Worm (Caenorhabditis elegans) whole organism, midembryonic: ENCODE data around the gene nhr-3.

ENCODE experiments used
- T22C8.4 ChIP-seq: fragments of 200-800 bp; sonication (Bioruptor generic); IDR thresholded peaks from 2 replicates; pipeline ENCODE4 v1.3.6; 2022; ENCODE audit warnings: missing genetic modification characterization, missing compliant biosample characterization
- cog-1 ChIP-seq: sonication (generic microtip); optimal IDR thresholded peaks from 2 replicates; lab custom pipeline; 2016; ENCODE audit warnings: missing genetic modification characterization, missing compliant biosample characterization
- flt-1 ChIP-seq: fragments of 200-800 bp; sonication (Bioruptor generic); IDR thresholded peaks from 2 replicates; pipeline ENCODE4 v1.3.6; 2022; ENCODE audit warnings: missing genetic modification characterization, missing compliant biosample characterization
- klf-2 ChIP-seq: fragments of 200-800 bp; sonication (Bioruptor generic); conservative IDR thresholded peaks from 2 replicates; pipeline ENCODE4 v1.3.6; 2022; ENCODE audit warnings: missing genetic modification reagents, missing genetic modification characterization, missing compliant biosample characterization
- med-1 ChIP-seq: sonication (generic microtip); optimal IDR thresholded peaks from 2 replicates; lab custom pipeline; 2017; ENCODE audit warnings: missing genetic modification characterization, mild to moderate bottlenecking, missing compliant biosample characterization, antibody characterized with exemption, missing genetic modification reagents; ENCODE audit not compliant: insufficient read depth
- ref-1 ChIP-seq: fragments of 200-800 bp; sonication (Bioruptor generic); conservative IDR thresholded peaks from 2 replicates; pipeline ENCODE4 v1.3.6; 2022; ENCODE audit warnings: missing genetic modification reagents, missing genetic modification characterization, missing compliant biosample characterization
- tab-1 ChIP-seq: fragments of 200-800 bp; sonication (Bioruptor generic); IDR thresholded peaks from 2 replicates; pipeline ENCODE4 v1.3.6; 2022; ENCODE audit warnings: missing genetic modification characterization, missing compliant biosample characterization
- ztf-23 ChIP-seq: fragments of 200-800 bp; sonication (Bioruptor generic); IDR thresholded peaks from 2 replicates; pipeline ENCODE4 v1.3.6; 2022; ENCODE audit warnings: missing genetic modification reagents, missing genetic modification characterization, missing compliant biosample characterization
- ztf-29 ChIP-seq: fragments of 200-800 bp; sonication (Bioruptor generic); IDR thresholded peaks from 2 replicates; pipeline ENCODE4 v1.3.6; 2022; ENCODE audit warnings: missing genetic modification reagents, missing genetic modification characterization, missing compliant biosample characterization

The nhr-3 gene

DNA sequence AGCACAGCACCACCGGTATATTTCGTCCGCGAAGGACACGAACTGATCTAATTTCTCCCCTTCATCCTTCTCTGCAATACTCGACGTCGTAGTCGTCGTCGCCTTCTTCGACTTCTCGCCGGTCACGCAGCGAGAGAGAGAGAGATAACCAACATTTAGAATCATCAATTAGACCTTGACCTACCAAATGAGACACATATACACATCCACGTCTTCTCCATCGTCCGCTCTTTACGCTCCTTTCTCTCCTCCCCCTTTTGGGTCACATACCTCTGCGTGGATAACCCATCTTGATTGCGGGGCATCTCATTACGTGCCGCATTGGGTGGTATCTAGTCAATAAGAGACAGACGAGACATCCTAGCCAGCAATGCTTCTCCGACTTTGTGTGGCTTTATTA lies 23.1 kb downstream of the nhr-3 start, which contains the start of gene sym-1:
Gene sym-1, plus strand, starts transcription at position 194 of the 400 bp plus-strand sequence.
- no peak for TF ChIP-seq ztf-23 (GFP tag; lab: Robert Waterston, UW)
- no peak for TF ChIP-seq med-1 (GFP tag; lab: Kevin White, UChicago)

- TF ChIP-seq T22C8.4 (GFP tag; lab: Robert Waterston, UW), result no peak
Measured at ce11 chrX:14584335-14584734, 26.0 kb downstream of the nhr-3 start.

ce11 chrX:14589051-14589736 lies 30.9 kb downstream of the nhr-3 start, which contains the start of the genes C44H4.4 and tap-1:
C44H4.4 (minus strand) TSS chrX:14589101.
tap-1 (plus strand) TSS chrX:14589624.
- TF ChIP-seq ref-1 (no peak), tab-1 (GFP tag; lab: Robert Waterston, UW) (0 out of 2 replicates have a peak, but pooled peaks have one; percentile 7), cog-1 (tag; lab: Kevin White, UChicago) (peak; percentile 26)

- TF ChIP-seq T22C8.4 (GFP tag; lab: Robert Waterston, UW) (no peak), med-1 (GFP tag; lab: Kevin White, UChicago) (no peak), ztf-23 (GFP tag; lab: Robert Waterston, UW) (no peak), tab-1 (GFP tag; lab: Robert Waterston, UW) (no peak), cog-1 (tag; lab: Kevin White, UChicago) (no peak), ztf-29 (no peak)
Measured at ce11 chrX:14593206-14593605, 34.9 kb downstream of the nhr-3 start.

DNA sequence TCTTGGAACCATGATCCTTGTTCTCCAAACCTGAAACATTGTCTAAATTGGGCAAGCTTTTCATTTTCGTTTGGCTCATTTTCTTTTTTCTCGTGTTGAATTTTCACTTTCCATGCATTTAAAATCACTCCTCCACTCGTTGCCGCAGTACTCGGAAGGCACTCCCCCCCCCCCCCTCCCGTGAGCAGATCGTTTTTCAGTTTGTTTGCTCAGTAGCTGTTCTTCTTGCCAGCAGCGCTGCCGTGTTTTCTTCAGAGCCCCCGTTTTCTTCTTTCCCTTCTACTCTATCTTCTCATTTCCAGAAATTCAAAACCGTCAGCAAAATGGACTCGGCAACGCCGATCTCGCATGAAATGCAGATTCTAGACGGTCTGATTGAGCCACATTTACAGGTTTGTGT lies 36.5 kb downstream of the nhr-3 start, which contains the start of gene C44H4.8:
Gene C44H4.8, plus strand, starts transcription at position 301 of the 400 bp plus-strand sequence.
- TF ChIP-seq klf-2 (no peak), ztf-23 (GFP tag; lab: Robert Waterston, UW) (no peak), cog-1 (tag; lab: Kevin White, UChicago) (no peak), ztf-29 (no peak), ref-1 (no peak), flt-1 (GFP tag; lab: Robert Waterston, UW) (no peak), T22C8.4 (GFP tag; lab: Robert Waterston, UW) (no peak), tab-1 (GFP tag; lab: Robert Waterston, UW) (no peak), med-1 (GFP tag; lab: Kevin White, UChicago) (no peak)

DNA sequence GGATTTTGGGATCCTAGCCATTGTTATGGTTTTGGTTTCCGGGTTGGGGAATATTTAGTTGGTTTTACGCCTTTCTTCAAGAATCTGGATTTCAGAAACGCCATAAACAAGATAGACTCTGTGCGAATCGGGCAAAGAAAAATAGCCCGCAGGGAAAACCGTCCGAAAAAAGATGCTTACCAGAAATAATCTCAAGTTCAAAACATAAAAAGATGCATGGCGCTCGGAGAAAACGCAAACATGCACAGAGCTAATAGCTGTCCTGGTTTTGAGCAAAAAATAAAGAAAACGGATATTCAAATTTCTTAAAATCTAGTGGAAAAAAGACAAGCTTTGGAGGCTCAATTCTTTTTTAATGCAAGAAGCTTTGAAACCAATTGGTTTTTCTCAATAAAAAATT lies 40.9 kb downstream of the nhr-3 start, which contains the start of gene C44H4.6:
Gene C44H4.6, minus strand, starts transcription at position 101 of the 400 bp plus-strand sequence.
- TF ChIP-seq flt-1 (GFP tag; lab: Robert Waterston, UW), result no peak
- no peak for TF ChIP-seq ztf-29
- TF ChIP-seq T22C8.4 (GFP tag; lab: Robert Waterston, UW), result no peak
- no peak for TF ChIP-seq ref-1
- no peak for TF ChIP-seq med-1 (GFP tag; lab: Kevin White, UChicago)
- no peak for TF ChIP-seq klf-2
- TF ChIP-seq cog-1 (tag; lab: Kevin White, UChicago), result no peak
- no peak for TF ChIP-seq tab-1 (GFP tag; lab: Robert Waterston, UW)
- TF ChIP-seq ztf-23 (GFP tag; lab: Robert Waterston, UW), result no peak

ce11 chrX:14602676-14603075 lies 44.4 kb downstream of the nhr-3 start, which contains the start of gene eor-2:
eor-2 (plus strand) TSS chrX:14603017.
- TF ChIP-seq T22C8.4 (GFP tag; lab: Robert Waterston, UW) (peak; percentile 79), med-1 (GFP tag; lab: Kevin White, UChicago) (no peak), cog-1 (tag; lab: Kevin White, UChicago) (peak; percentile 79), flt-1 (GFP tag; lab: Robert Waterston, UW) (peak; percentile 70; the same call in 1 of the 2 replicates)

DNA sequence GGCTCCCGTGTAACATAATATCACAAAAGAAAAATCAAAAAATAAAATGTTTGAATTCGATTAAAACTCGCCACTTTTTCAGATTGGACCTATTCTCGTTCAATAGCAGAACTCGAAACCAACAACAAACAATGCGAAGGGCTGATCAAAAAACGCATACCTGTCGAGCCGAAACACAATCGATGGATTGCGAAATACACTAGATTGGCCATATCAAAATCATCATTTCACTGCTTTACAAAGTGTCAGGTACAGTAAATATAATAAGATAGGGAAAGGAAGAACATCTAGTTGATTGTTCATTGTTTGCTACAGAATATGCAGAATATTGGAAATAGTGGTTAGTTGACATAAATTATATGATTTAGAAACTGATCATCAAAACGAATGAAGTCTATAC lies 49.5 kb downstream of the nhr-3 start:
- TF ChIP-seq tab-1 (GFP tag; lab: Robert Waterston, UW), result no peak
- TF ChIP-seq klf-2, result no peak
- no peak for TF ChIP-seq ztf-23 (GFP tag; lab: Robert Waterston, UW)
- no peak for TF ChIP-seq T22C8.4 (GFP tag; lab: Robert Waterston, UW)

DNA sequence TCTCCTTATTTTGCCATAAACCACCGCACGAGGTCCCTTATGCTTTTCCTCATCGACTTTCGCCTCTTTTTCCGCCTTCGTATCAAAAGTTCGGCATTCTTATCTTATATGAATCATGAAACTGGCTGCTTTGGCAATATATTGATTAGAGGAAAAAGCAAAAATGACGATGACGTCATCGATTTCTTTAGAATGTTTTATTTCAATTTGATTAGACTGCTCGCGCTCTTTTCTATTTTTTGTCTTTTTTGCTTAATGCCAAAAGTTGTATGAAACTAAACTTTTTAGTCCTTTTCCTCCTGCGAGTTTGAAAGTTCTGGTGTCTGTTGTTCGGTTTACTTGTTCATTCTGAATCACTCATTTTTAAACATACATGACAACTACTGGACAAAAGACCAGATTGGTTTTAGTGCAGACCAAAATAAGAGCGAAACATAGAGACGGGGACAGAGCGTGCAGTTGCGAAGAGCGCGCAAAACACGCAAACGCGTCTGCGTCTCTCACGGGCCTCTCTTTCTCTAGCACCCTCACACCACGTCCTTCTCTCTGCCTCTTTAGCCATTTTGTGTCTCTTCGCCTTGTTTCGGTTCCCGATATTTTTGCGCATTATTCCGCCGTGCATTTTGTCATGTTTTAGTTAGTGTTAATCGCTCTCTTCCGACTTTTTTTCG lies 51.9 kb downstream of the nhr-3 start:
- TF ChIP-seq med-1 (GFP tag; lab: Kevin White, UChicago) (no peak), flt-1 (GFP tag; lab: Robert Waterston, UW) (peak; percentile 54; the same call in 1 of the 2 replicates), cog-1 (tag; lab: Kevin White, UChicago) (no peak), ref-1 (no peak), T22C8.4 (GFP tag; lab: Robert Waterston, UW) (0 out of 2 replicates have a peak, but pooled peaks have one; percentile 9), klf-2 (no peak), ztf-23 (GFP tag; lab: Robert Waterston, UW) (peak; percentile 12; the same call in 1 of the 2 replicates)
